Worm (Caenorhabditis elegans) whole organism, L1 larva: ENCODE results near the gene nfya-1.
A peak's percentile ranks its signal among the peaks of the same experiment; 100 is the strongest.

Source experiments
- elt-2 ChIP-seq: sonication (generic microtip); optimal IDR thresholded peaks from 2 replicates; lab custom pipeline; 2016; ENCODE audit warnings: missing genetic modification characterization, mild to moderate bottlenecking, inconsistent platforms, missing compliant biosample characterization, missing genetic modification reagents
- nhr-11 ChIP-seq: fragments of 150-350 bp; optimal IDR thresholded peaks from 2 replicates; lab custom pipeline; 2014; ENCODE audit warnings: missing biosample characterization, missing genetic modification characterization
- nhr-12 ChIP-seq: sonication (generic microtip); optimal IDR thresholded peaks from 2 replicates; lab custom pipeline; 2017; ENCODE audit warnings: missing biosample characterization, missing genetic modification characterization
- nhr-237 ChIP-seq: fragments of 150-350 bp; optimal IDR thresholded peaks from 2 replicates; lab custom pipeline; 2014; ENCODE audit warnings: missing biosample characterization, missing genetic modification characterization
- skn-1 ChIP-seq: fragments of 150-350 bp; optimal IDR thresholded peaks from 2 replicates; lab custom pipeline; 2014; ENCODE audit warnings: missing biosample characterization, missing genetic modification characterization
- unc-30 ChIP-seq: sonication (generic microtip); optimal IDR thresholded peaks from 2 replicates; lab custom pipeline; 2017; ENCODE audit warnings: missing biosample characterization, missing genetic modification characterization

DNA sequence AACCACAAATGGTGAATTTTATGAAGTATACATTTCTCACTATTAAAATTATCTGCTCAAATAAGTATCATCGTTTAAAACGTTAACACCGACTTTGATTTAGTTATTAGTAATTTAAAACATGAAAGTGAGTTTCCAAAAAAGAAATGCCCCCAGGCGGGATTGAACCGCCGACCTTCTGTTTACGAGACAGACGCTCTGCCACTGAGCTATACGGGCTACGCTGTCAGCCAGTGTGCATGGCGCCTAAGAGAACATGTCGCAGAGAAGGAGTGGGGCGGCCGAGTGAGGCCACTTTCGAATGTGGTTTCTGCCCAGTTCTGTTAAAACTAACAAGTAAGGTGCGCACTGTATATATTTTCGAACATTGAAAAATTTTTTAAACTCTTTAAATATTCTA, 11.7 kb downstream of the nfya-1 start:
- TF ChIP-seq skn-1 (peak; percentile 43), nhr-237 (no peak), elt-2 (peak; percentile 18), unc-30 (no peak), nhr-11 (no peak), nhr-12 (tag; lab: Kevin White, UChicago) (no peak)
